Worm (Caenorhabditis elegans) whole organism, L4 larva: ENCODE data around the gene irld-57.

Experiments
- F26F4.8 ChIP-seq: fragments of 200-800 bp; sonication (Bioruptor generic); conservative IDR thresholded peaks from 2 replicates; pipeline ENCODE4 v1.3.6; 2022; ENCODE audit warnings: missing genetic modification characterization, missing compliant biosample characterization
- F49E8.2 ChIP-seq: sonication (generic microtip); optimal IDR thresholded peaks from 2 replicates; lab custom pipeline; 2016; ENCODE audit warnings: missing compliant biosample characterization, mild to moderate bottlenecking, missing genetic modification characterization, borderline replicate concordance
- T20F7.1 ChIP-seq: fragments of 200-800 bp; sonication (Bioruptor generic); optimal IDR thresholded peaks from 2 replicates; lab custom pipeline; 2018; ENCODE audit warnings: mild to moderate bottlenecking, missing genetic modification characterization, missing compliant biosample characterization
- ZK546.5 ChIP-seq, 2 experiments: sonication (generic microtip); optimal IDR thresholded peaks; 2 replicates each; lab custom pipeline; 2017; ENCODE audit warnings: missing biosample characterization in 2 of 2, missing genetic modification characterization in 2 of 2
- aly-2 ChIP-seq: sonication (generic microtip); optimal IDR thresholded peaks from 2 replicates; lab custom pipeline; 2018; ENCODE audit warnings: missing biosample characterization, missing genetic modification characterization
- ceh-32 ChIP-seq: sonication (generic microtip); optimal IDR thresholded peaks from 2 replicates; lab custom pipeline; 2016; ENCODE audit warnings: mild to moderate bottlenecking, missing genetic modification characterization, missing compliant biosample characterization; ENCODE audit not compliant: poor library complexity
- daf-16 ChIP-seq, 3 experiments: sonication (generic microtip); optimal IDR thresholded peaks; 2 replicates each; lab custom pipeline; 2016 to 2017; ENCODE audit warnings: missing genetic modification characterization in 3 of 3, missing genetic modification reagents in 3 of 3, mild to moderate bottlenecking in 2 of 3, missing compliant biosample characterization in 2 of 3, missing biosample characterization in 1 of 3, moderate library complexity in 1 of 3
- daf-8 ChIP-seq: fragments of 200-800 bp; sonication (Bioruptor generic); IDR thresholded peaks from 2 replicates; pipeline ENCODE4 v1.3.6; 2022; ENCODE audit warnings: missing genetic modification characterization, missing compliant biosample characterization
- dpl-1 ChIP-seq: fragments of 150-350 bp; optimal IDR thresholded peaks from 2 replicates; lab custom pipeline; 2014; ENCODE audit warnings: missing biosample characterization, missing genetic modification reagents, missing genetic modification characterization
- dve-1 ChIP-seq: sonication (generic microtip); optimal IDR thresholded peaks from 2 replicates; lab custom pipeline; 2017; ENCODE audit warnings: antibody characterized with exemption, mild to moderate bottlenecking, missing genetic modification characterization, missing compliant biosample characterization; ENCODE audit not compliant: insufficient read depth
- egl-27 ChIP-seq: sonication (generic microtip); optimal IDR thresholded peaks from 3 replicates; lab custom pipeline; 2017; ENCODE audit warnings: missing biosample characterization, missing genetic modification reagents, missing genetic modification characterization
- hlh-30 ChIP-seq: sonication (generic microtip); optimal IDR thresholded peaks from 2 replicates; lab custom pipeline; 2017; ENCODE audit warnings: antibody characterized with exemption, mild to moderate bottlenecking, missing genetic modification characterization, missing compliant biosample characterization; ENCODE audit not compliant: insufficient read depth
- jun-1 ChIP-seq: fragments of 150-350 bp; optimal IDR thresholded peaks from 2 replicates; lab custom pipeline; 2014; ENCODE audit warnings: missing biosample characterization, missing genetic modification reagents, missing genetic modification characterization
- lin-1 ChIP-seq: fragments of 200-800 bp; sonication (Bioruptor generic); IDR thresholded peaks from 2 replicates; pipeline ENCODE4 v1.3.6; 2022; ENCODE audit warnings: missing genetic modification reagents, missing genetic modification characterization, missing compliant biosample characterization
- lin-13 ChIP-seq: fragments of 150-350 bp; optimal IDR thresholded peaks from 2 replicates; lab custom pipeline; 2014; ENCODE audit warnings: missing biosample characterization, missing genetic modification reagents, missing genetic modification characterization
- mdl-1 ChIP-seq, 2 experiments: fragments of 150-350 bp in 1 of 2; sonication (generic microtip) in 1 of 2; optimal IDR thresholded peaks; 2 replicates each; lab custom pipeline; 2014 to 2017; ENCODE audit warnings: missing biosample characterization in 2 of 2, missing genetic modification characterization in 2 of 2
- mdt-29 ChIP-seq: fragments of 200-800 bp; sonication (Bioruptor generic); IDR thresholded peaks from 2 replicates; pipeline ENCODE4 v1.3.6; 2022; ENCODE audit warnings: missing genetic modification reagents, missing genetic modification characterization, missing compliant biosample characterization
- nhr-10 ChIP-seq: fragments of 150-350 bp; optimal IDR thresholded peaks from 2 replicates; lab custom pipeline; 2014; ENCODE audit warnings: missing biosample characterization, missing genetic modification characterization
- nhr-102 ChIP-seq: sonication (generic microtip); optimal IDR thresholded peaks from 2 replicates; lab custom pipeline; 2016; ENCODE audit warnings: mild to moderate bottlenecking, missing genetic modification characterization, moderate library complexity, missing compliant biosample characterization
- nhr-48 ChIP-seq: sonication (generic microtip); optimal IDR thresholded peaks from 2 replicates; lab custom pipeline; 2016; ENCODE audit warnings: mild to moderate bottlenecking, missing genetic modification characterization, missing compliant biosample characterization
- php-3 ChIP-seq: fragments of 200-800 bp; sonication (Bioruptor generic); IDR thresholded peaks from 2 replicates; pipeline ENCODE4 v1.3.6; 2022; ENCODE audit warnings: missing genetic modification reagents, missing genetic modification characterization, missing compliant biosample characterization
- pqm-1 ChIP-seq: sonication (generic microtip); optimal IDR thresholded peaks from 2 replicates; lab custom pipeline; 2017; ENCODE audit warnings: missing biosample characterization, missing genetic modification characterization
- sdz-12 ChIP-seq: fragments of 200-800 bp; sonication (Bioruptor generic); optimal IDR thresholded peaks from 2 replicates; lab custom pipeline; 2018; ENCODE audit warnings: mild to moderate bottlenecking, missing genetic modification characterization, missing compliant biosample characterization
- skn-1 ChIP-seq: fragments of 150-350 bp; optimal IDR thresholded peaks from 2 replicates; lab custom pipeline; 2014; ENCODE audit warnings: missing biosample characterization, missing genetic modification characterization
- tag-97 ChIP-seq: fragments of 200-800 bp; sonication (Bioruptor generic); IDR thresholded peaks from 2 replicates; pipeline ENCODE4 v1.3.6; 2022; ENCODE audit warnings: missing genetic modification characterization, missing compliant biosample characterization
- unc-62 ChIP-seq, 3 experiments: fragments of 150-350 bp in 1 of 3; sonication (generic microtip); optimal IDR thresholded peaks in 2 of 3; peaks in 1 of 3; 1 replicate in 1 of 3; 2 replicates in 2 of 3; lab custom pipeline; 2014 to 2017; ENCODE audit warnings: missing biosample characterization in 3 of 3, missing genetic modification characterization in 3 of 3, missing genetic modification reagents in 3 of 3, missing genotype in 1 of 3
- zag-1 ChIP-seq: fragments of 150-350 bp; optimal IDR thresholded peaks from 2 replicates; lab custom pipeline; 2014; ENCODE audit warnings: missing biosample characterization, missing genetic modification characterization
- zfp-3 ChIP-seq: fragments of 200-800 bp; sonication (Bioruptor generic); conservative IDR thresholded peaks from 2 replicates; pipeline ENCODE4 v1.3.6; 2022; ENCODE audit warnings: missing genetic modification reagents, missing genetic modification characterization, missing compliant biosample characterization
- zip-2 ChIP-seq: fragments of 150-350 bp; optimal IDR thresholded peaks from 2 replicates; lab custom pipeline; 2014; ENCODE audit warnings: missing biosample characterization, missing genetic modification characterization

The irld-57 gene

DNA sequence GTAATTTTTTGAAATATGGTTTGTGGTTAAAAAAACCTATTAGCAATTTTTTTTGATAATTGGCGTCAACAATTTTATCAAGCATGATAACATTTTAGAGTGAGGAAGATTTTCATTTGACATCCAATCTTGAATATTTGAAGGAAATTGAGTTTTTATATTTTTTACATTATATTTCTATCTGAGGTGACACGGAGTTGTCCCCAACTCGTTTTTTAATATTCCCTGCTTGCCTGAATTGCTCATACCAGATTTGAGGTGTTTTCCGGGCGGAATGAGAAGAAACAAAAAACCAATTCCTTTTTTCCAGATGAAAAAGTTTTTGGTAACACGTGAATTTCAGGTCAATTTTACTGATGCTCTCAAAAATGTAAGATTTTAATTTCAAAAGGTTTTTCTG lies 6.9 kb downstream of the irld-57 start, which contains the start of gene Y6E2A.7:
Gene Y6E2A.7 (plus strand): TSS at position 301 of the 400 bp plus-strand sequence.
- TF ChIP-seq tag-97, result no peak

DNA sequence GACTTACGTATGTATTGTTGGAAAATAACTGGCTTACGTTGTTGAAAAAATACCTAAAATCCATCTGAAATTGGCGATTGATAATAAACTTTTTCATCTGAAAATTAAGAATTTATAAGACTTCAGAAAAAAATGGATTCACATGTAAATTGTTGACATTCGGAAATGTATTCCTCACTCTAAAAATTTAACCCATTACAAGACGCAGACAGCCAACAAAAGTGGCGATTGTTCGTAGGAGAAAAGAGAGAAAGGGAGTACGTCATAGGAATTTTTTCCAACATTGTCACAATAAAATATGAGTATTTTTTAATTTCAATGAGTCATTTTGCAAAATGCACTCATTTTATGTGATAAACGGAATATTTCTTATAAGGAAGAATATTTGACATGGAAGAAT lies 7.9 kb downstream of the irld-57 start, which contains the start of gene Y6E2A.5:
Gene Y6E2A.5 (minus strand): TSS at position 101 of the 400 bp plus-strand sequence.
- TF ChIP-seq unc-62 (GFP tag; optimal IDR thresholded peaks at IDR 0.05 in 1 of 2; lab: Kevin White, UChicago) (peak in 1 of 2 experiments; percentile 18), unc-62 (tag; optimal IDR thresholded peaks at IDR 0.05; lab: Kevin White, UChicago) (no peak), F26F4.8 (GFP tag; lab: Robert Waterston, UW) (no peak)

DNA sequence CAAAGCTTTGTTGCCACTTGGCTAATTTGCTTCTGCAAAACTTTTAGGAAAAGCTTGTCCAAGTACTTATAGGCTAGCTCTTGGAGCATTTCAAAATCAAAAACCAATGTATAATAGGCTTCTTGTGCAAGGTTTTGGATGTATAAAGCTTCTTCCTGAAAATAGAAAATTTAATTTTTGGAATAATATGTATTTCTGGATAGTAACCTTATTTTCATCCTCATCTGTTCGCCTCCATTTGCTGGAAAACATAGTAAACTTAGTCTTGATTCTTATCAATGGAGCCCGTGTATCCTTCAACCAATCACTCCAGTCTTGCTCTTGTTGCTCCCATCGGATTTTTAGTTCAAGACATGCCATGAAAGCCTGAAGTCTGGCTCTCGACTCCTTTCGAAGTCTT lies 9.8 kb downstream of the irld-57 start, which contains the start of gene Y6E2A.4:
Gene Y6E2A.4 (minus strand): TSS at position 101 of the 400 bp plus-strand sequence.
- TF ChIP-seq dpl-1 (GFP tag; lab: Kevin White, UChicago) (no peak), ZK546.5 (tag; optimal IDR thresholded peaks at IDR 0.05; lab: Kevin White, UChicago) (no peak), pqm-1 (tag; lab: Kevin White, UChicago) (no peak), F49E8.2 (tag; lab: Kevin White, UChicago) (no peak), sdz-12 (GFP tag; lab: Kevin White, UChicago) (no peak), ceh-32 (tag; lab: Kevin White, UChicago) (no peak), nhr-102 (tag; lab: Kevin White, UChicago) (no peak), nhr-10 (no peak), zag-1 (tag; lab: Kevin White, UChicago) (no peak), php-3 (GFP tag; lab: Robert Waterston, UW) (no peak), daf-8 (GFP tag; lab: Robert Waterston, UW) (no peak), lin-1 (no peak), zip-2 (tag; lab: Kevin White, UChicago) (no peak), T20F7.1 (GFP tag; lab: Kevin White, UChicago) (no peak), nhr-48 (tag; lab: Kevin White, UChicago) (no peak), skn-1 (tag; lab: Kevin White, UChicago) (no peak), mdt-29 (no peak)

DNA sequence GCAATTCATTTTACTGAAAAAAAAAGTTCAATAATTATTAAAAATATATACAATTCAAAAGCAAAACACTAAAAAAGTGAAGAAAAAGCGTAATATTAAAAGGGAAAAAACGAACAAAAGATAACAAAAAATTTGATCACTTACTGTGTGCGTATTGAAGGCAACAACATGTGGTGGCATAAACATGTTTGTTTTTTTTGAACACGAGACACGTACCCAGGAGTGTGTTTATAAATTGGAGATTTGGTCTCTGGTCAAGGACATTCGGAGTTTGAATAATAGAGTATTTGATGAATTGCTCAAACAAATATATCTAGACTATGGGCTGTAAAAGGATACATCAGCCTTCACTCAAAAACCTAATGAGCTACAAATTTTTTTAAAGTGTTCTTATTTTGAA lies 10.9 kb downstream of the irld-57 start:
- TF ChIP-seq zfp-3 (GFP tag; lab: Robert Waterston, UW) (no peak), unc-62 (GFP tag; optimal IDR thresholded peaks at IDR 0.05 in 1 of 2; lab: Kevin White, UChicago) (peak in 1 of 2 experiments; percentile 54), unc-62 (tag; optimal IDR thresholded peaks at IDR 0.05; lab: Kevin White, UChicago) (no peak), mdl-1 (tag; optimal IDR thresholded peaks at IDR 0.05; lab: Kevin White, UChicago) (peak in 1 of 2 experiments; percentile 11), dve-1 (tag; lab: Kevin White, UChicago) (peak; percentile 27), daf-16 (GFP tag; optimal IDR thresholded peaks at IDR 0.05; lab: Kevin White, UChicago) (peak in 1 of 2 experiments; percentile 83), daf-16 (tag; optimal IDR thresholded peaks at IDR 0.05; lab: Kevin White, UChicago) (peak; percentile 94), aly-2 (tag; lab: Kevin White, UChicago) (no peak), egl-27 (tag; lab: Kevin White, UChicago) (no peak)

DNA sequence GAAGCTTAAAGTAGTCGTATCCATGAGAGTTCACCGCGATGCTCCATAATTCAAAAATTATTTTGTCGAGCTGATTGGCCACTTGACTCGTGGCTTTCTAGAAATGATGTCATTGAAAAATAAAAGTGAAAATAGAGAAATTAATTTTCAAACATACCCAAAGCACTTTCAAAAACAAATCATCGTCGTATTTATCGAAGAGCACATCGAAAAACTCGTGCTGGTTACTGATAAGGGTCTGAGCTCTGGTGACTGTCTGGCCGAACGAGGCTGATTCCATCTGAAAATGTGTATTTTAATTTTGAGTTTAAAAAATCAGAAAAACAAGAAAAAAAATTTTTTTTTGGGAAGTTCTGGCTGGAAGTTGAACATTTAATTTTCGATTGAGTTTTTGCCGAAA lies 14.1 kb downstream of the irld-57 start:
- TF ChIP-seq lin-13 (no peak), hlh-30 (tag; lab: Kevin White, UChicago) (peak; percentile 39), daf-16 (GFP tag; optimal IDR thresholded peaks at IDR 0.05; lab: Kevin White, UChicago) (no peak), daf-16 (tag; optimal IDR thresholded peaks at IDR 0.05; lab: Kevin White, UChicago) (peak; percentile 84), dve-1 (tag; lab: Kevin White, UChicago) (peak; percentile 66), skn-1 (tag; lab: Kevin White, UChicago) (no peak), egl-27 (tag; lab: Kevin White, UChicago) (no peak), jun-1 (tag; lab: Kevin White, UChicago) (no peak)
- TF ChIP-seq, all 104 proteins: peak for 3
